Fruit fly (Drosophila melanogaster): ENCODE measurements around the gene dsd.

The dsd gene

dm6 chr3R:27636010-27636584 lies 28.9 kb upstream of the dsd start, which contains the start of the genes CG5611 and Mtl (continued):
- peak; percentile 100 for TF ChIP-seq sv (GFP tag; optimal IDR thresholded peaks at IDR 0.05)
- TF ChIP-seq Dif (GFP tag; optimal IDR thresholded peaks at IDR 0.05; ENCODE audit: partially characterized antibody), result no peak
- peak; percentile 100 for TF ChIP-seq dmrt93B (GFP tag; optimal IDR thresholded peaks at IDR 0.05)
- TF ChIP-seq rgr (GFP tag; optimal IDR thresholded peaks at IDR 0.05), result peak; percentile 100
- peak; percentile 98 for TF ChIP-seq Jra (GFP tag; optimal IDR thresholded peaks at IDR 0.05)
- TF ChIP-seq OdsH (GFP tag; optimal IDR thresholded peaks at IDR 0.05), result peak; percentile 100
- TF ChIP-seq Abd-B (GFP tag; optimal IDR thresholded peaks at IDR 0.05), result no peak
- peak; percentile 98 for TF ChIP-seq GATAd (GFP tag; optimal IDR thresholded peaks at IDR 0.05)
- no peak for TF ChIP-seq pan (optimal IDR thresholded peaks at IDR 0.05)
- peak; percentile 94 for TF ChIP-seq jim (GFP tag; optimal IDR thresholded peaks at IDR 0.05)
- TF ChIP-seq ey (GFP tag; optimal IDR thresholded peaks at IDR 0.05), result peak; percentile 99
- no peak for TF ChIP-seq lola (GFP tag; optimal IDR thresholded peaks at IDR 0.05)
- TF ChIP-seq usp (GFP tag; optimal IDR thresholded peaks at IDR 0.05), result no peak
- peak; percentile 99 for TF ChIP-seq Hnf4 (GFP tag; optimal IDR thresholded peaks at IDR 0.05)
- TF ChIP-seq woc (GFP tag; optimal IDR thresholded peaks at IDR 0.05), result peak; percentile 97

DNA sequence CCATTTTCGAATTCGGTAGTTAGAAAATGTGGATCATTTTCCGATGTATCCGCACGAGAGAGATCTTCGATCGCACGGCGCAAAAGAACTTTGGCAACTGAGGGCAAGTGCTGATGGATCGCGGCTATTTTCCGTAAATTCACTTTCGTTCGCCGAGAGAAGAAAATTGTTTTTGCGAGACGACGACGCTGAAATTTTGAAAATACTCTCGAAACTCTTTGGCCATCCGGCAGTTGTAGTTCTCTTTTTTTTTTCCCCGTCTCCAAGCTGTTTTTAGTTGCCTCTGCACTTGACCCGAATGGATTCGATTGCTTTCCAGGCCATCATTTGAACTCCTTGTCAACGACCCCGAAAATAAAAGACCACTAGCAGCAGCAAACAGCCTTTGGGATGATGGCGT lies 18.7 kb upstream of the dsd start, which contains the start of gene CG5612:
Gene CG5612 (minus strand): TSS at position 101 of the 400 bp plus-strand sequence.
- TF ChIP-seq Hnf4 (GFP tag; optimal IDR thresholded peaks at IDR 0.05) (no peak), woc (GFP tag; optimal IDR thresholded peaks at IDR 0.05) (no peak), psq (GFP tag; optimal IDR thresholded peaks at IDR 0.05) (no peak), GATAd (GFP tag; optimal IDR thresholded peaks at IDR 0.05) (no peak)

DNA sequence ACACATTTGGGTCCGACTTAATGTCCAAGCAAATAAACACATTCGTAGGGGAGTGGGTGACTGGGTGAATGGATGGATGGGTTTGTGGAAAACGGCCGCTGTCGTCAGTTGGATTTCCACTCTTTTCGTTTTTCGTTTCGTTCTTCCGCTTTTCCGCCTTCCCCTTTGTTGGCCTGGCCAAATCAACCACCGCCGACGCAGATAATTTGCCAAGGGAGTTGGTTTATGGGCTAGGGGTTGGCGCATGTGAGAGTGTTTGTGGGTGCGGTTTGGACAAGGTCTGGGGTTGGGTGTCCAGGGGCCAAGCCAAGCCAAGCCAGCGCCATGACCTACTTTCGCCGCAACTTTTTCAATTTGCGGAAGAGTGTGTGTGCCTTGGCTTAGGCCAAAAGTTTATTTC lies 15.8 kb upstream of the dsd start:
- no peak for TF ChIP-seq Hr78 (GFP tag; optimal IDR thresholded peaks at IDR 0.05)
- TF ChIP-seq brk (GFP tag; optimal IDR thresholded peaks at IDR 0.05), result no peak

DNA sequence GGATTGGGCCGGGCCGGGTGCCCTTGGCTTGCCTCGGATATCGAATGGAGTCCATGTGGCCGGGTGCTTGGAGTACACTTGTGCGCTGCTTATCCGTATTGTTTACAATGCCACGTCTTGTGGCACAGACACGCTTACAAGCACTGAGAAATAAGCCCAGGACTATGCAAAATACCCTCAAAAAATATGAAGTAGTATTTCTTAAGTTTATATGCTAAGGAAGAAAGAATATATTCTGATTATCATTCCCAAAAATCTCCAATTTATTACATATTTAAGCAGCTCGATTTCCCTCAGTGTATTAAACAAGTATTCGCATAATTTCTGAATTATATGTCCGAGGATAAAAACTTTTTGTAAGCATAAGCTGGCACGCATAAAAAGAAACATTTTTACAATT lies 14.7 kb upstream of the dsd start:
- TF ChIP-seq h (GFP tag; optimal IDR thresholded peaks at IDR 0.05) (peak; percentile 6), foxo (GFP tag; optimal IDR thresholded peaks at IDR 0.05) (peak in 1 of 2 experiments; percentile 8), woc (GFP tag; optimal IDR thresholded peaks at IDR 0.05) (no peak)

- TF ChIP-seq Dif (GFP tag; optimal IDR thresholded peaks at IDR 0.05; ENCODE audit: partially characterized antibody) (no peak), Hr83 (GFP tag; optimal IDR thresholded peaks at IDR 0.05; ENCODE audit: poor library complexity, severe bottlenecking) (no peak)
Observed at dm6 chr3R:27616493-27616892, 9.3 kb upstream of the dsd start.

DNA sequence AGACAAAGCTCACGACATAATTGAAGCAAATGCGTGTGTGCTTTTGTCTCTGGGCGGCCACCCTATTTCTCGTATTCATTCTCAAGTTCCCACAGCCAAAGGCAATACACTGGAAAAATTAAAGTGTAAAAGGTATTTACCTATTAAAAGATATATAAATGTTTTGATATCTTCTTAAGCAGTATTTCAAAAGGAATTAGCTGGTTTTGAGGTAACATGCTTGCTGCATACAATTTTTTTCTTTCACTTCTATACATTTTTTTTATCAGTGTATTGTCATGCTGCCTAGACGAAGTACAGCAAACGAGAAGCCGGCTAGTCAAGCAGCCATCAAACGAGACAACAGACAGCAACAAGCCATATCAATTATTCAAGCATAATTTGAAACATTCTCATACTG lies 6.6 kb upstream of the dsd start:
- TF ChIP-seq Hr83 (GFP tag; optimal IDR thresholded peaks at IDR 0.05; ENCODE audit: poor library complexity, severe bottlenecking) (no peak), tai (GFP tag; optimal IDR thresholded peaks at IDR 0.05) (no peak), usp (GFP tag; optimal IDR thresholded peaks at IDR 0.05) (no peak), GATAd (GFP tag; optimal IDR thresholded peaks at IDR 0.05) (no peak), sage (GFP tag; optimal IDR thresholded peaks at IDR 0.05) (no peak), foxo (GFP tag; optimal IDR thresholded peaks at IDR 0.05) (no peak), h (GFP tag; optimal IDR thresholded peaks at IDR 0.05) (no peak), pan (optimal IDR thresholded peaks at IDR 0.05) (no peak), br (GFP tag; optimal IDR thresholded peaks at IDR 0.05) (no peak), Abd-B (GFP tag; optimal IDR thresholded peaks at IDR 0.05) (no peak), dsf (GFP tag; optimal IDR thresholded peaks at IDR 0.05; ENCODE audit: borderline replicate concordance) (no peak)

DNA sequence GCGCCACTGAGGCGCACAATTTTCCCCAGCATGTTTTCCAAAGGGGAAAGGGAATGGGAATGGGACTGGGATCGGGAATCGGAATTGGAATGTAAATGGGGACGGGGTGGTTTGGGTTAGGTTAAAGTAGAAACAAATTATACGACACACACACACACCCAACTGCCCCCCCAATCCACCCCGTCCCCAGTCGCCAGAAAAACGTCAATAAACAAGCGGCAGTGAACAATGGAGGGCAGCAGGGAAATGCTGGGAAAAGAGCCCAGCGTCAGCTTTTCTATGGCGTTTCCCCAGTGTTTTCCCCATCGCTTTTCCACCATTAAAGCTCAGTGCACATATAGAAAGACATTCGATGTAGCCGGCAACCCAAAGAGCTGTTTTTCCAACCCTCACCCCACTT lies 3.4 kb upstream of the dsd start:
- TF ChIP-seq N (GFP tag; optimal IDR thresholded peaks at IDR 0.05), result no peak
- TF ChIP-seq CG9705 (GFP tag; optimal IDR thresholded peaks at IDR 0.05), result no peak
- no peak for TF ChIP-seq GATAd (GFP tag; optimal IDR thresholded peaks at IDR 0.05)
- no peak for TF ChIP-seq sage (GFP tag; optimal IDR thresholded peaks at IDR 0.05)
- TF ChIP-seq Jra (GFP tag; optimal IDR thresholded peaks at IDR 0.05), result no peak
- TF ChIP-seq foxo (GFP tag; optimal IDR thresholded peaks at IDR 0.05), result no peak
- no peak for TF ChIP-seq dsf (GFP tag; optimal IDR thresholded peaks at IDR 0.05; ENCODE audit: borderline replicate concordance)
- TF ChIP-seq usp (GFP tag; optimal IDR thresholded peaks at IDR 0.05), result no peak
- TF ChIP-seq dl (GFP tag; optimal IDR thresholded peaks at IDR 0.05; ENCODE audit: insufficient read depth in 1 of 2, partially characterized antibody in 2 of 2), result no peak
- TF ChIP-seq brk (GFP tag; optimal IDR thresholded peaks at IDR 0.05), result no peak
- no peak for TF ChIP-seq Sp1 (GFP tag; optimal IDR thresholded peaks at IDR 0.05)
- TF ChIP-seq Myc (optimal IDR thresholded peaks at IDR 0.05), result no peak
- no peak for TF ChIP-seq psq (GFP tag; optimal IDR thresholded peaks at IDR 0.05)
- no peak for TF ChIP-seq jim (GFP tag; optimal IDR thresholded peaks at IDR 0.05)
